Worm (Caenorhabditis elegans) whole organism, early embryonic: ENCODE results near the gene bgal-2.

Experiments used
- F13C5.2 ChIP-seq: sonication (generic microtip); optimal IDR thresholded peaks from 2 replicates; lab custom pipeline; 2017; ENCODE audit warnings: mild to moderate bottlenecking, missing genetic modification characterization, inconsistent platforms, missing compliant biosample characterization
- aly-1 ChIP-seq: sonication (generic microtip); optimal IDR thresholded peaks from 2 replicates; lab custom pipeline; 2016; ENCODE audit warnings: missing genetic modification characterization, missing compliant biosample characterization
- ama-1 ChIP-seq: fragments of 150-350 bp; optimal IDR thresholded peaks from 2 replicates; lab custom pipeline; 2014
- ceh-36 ChIP-seq: sonication (generic microtip); optimal IDR thresholded peaks from 2 replicates; lab custom pipeline; 2016; ENCODE audit warnings: missing genetic modification characterization, inconsistent platforms, missing compliant biosample characterization
- ets-7 ChIP-seq: sonication (generic microtip); optimal IDR thresholded peaks from 2 replicates; lab custom pipeline; 2016; ENCODE audit warnings: missing genotype, missing genetic modification characterization, missing compliant biosample characterization
- flt-1 ChIP-seq: fragments of 200-800 bp; sonication (Bioruptor generic); IDR thresholded peaks from 2 replicates; pipeline ENCODE4 v1.3.6; 2022; ENCODE audit warnings: missing genetic modification characterization, missing compliant biosample characterization
- hmg-4 ChIP-seq: fragments of 200-800 bp; sonication (Bioruptor generic); optimal IDR thresholded peaks from 2 replicates; lab custom pipeline; 2018; ENCODE audit warnings: mild to moderate bottlenecking, missing genetic modification characterization, missing compliant biosample characterization
- hnd-1 ChIP-seq: sonication (generic microtip); optimal IDR thresholded peaks from 2 replicates; lab custom pipeline; 2016; ENCODE audit warnings: missing genetic modification characterization, missing compliant biosample characterization
- sea-1 ChIP-seq: fragments of 200-800 bp; sonication (Bioruptor generic); conservative IDR thresholded peaks from 2 replicates; pipeline ENCODE4 v1.3.6; 2022; ENCODE audit warnings: missing genetic modification characterization, missing compliant biosample characterization
- tbx-11 ChIP-seq: fragments of 200-800 bp; sonication (Bioruptor generic); IDR thresholded peaks from 2 replicates; pipeline ENCODE4 v1.3.6; 2022; ENCODE audit warnings: missing genetic modification characterization, missing compliant biosample characterization

DNA sequence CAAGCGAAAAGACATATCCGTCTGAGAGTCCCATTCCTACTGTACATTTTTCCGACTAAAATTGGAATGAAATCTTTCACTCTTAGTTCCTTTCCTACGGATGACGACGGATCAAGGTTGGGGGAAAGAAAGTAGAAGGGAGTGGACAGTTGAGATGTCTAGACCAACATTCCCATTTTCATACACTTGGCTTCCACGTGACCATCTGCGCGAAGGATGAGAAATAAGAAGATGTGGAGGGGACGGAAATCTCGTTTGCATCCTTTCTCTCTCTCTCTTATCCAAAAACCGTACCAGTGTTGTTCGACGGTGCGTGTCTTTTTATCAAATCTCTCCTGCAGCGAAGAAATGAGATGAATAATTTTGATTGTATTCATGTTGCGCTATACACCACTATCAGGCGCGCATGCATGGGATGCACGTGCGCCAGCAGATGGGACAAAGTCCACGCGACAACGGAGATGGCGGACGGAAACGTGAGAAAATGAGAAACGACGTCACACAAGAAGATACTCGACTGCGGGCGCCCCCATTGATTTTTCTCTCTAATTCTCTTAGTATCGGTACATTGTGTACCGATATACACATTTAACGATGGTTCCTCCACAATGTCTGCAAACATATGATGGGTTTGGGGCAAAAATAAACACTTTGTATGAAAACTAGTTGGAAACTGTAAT is 46.7 kb upstream of the bgal-2 start:
- TF ChIP-seq hmg-4 (GFP tag; lab: Kevin White, UChicago): peak; percentile 22
- TF ChIP-seq ets-7: no peak
- no peak for TF ChIP-seq sea-1
- no peak for TF ChIP-seq tbx-11 (GFP tag; lab: Robert Waterston, UW)
- TF ChIP-seq ama-1 (lab: Kevin White, UChicago): no peak
- TF ChIP-seq flt-1 (GFP tag; lab: Robert Waterston, UW): no peak
- TF ChIP-seq aly-1 (tag; lab: Kevin White, UChicago): no peak
- TF ChIP-seq F13C5.2 (tag; lab: Kevin White, UChicago): peak; percentile 21
- TF ChIP-seq hnd-1: no peak
- no peak for TF ChIP-seq ceh-36 (tag; lab: Kevin White, UChicago)
